Fruit fly (Drosophila melanogaster) whole organism, wandering third instar larva: ENCODE measurements around the gene CG4218.

Experiments used
- Abd-B ChIP-seq: fragments of >200 bp; optimal IDR thresholded peaks from 2 replicates; lab custom pipeline; 2017; ENCODE audit warnings: missing biosample characterization, missing genetic modification characterization
- CG32264 ChIP-seq: fragments of 200-800 bp; sonication (Bioruptor generic); optimal IDR thresholded peaks from 2 replicates; lab custom pipeline; 2016; ENCODE audit warnings: missing biosample characterization, missing genetic modification characterization
- CG9705 ChIP-seq: fragments of 200-800 bp; sonication (Bioruptor generic); optimal IDR thresholded peaks from 2 replicates; lab custom pipeline; 2018; ENCODE audit warnings: missing biosample characterization, mild to moderate bottlenecking, missing genetic modification characterization
- CrebA ChIP-seq: fragments of 200-800 bp; sonication (Bioruptor generic); optimal IDR thresholded peaks from 2 replicates; lab custom pipeline; 2016; ENCODE audit warnings: missing biosample characterization, mild to moderate bottlenecking, missing genetic modification characterization, borderline replicate concordance
- Dfd ChIP-seq: fragments of >200 bp; optimal IDR thresholded peaks from 2 replicates; lab custom pipeline; 2017; ENCODE audit warnings: missing biosample characterization, missing genetic modification characterization
- Dif ChIP-seq: fragments of 200-275, 200-300 bp; sonication (Bioruptor generic); optimal IDR thresholded peaks from 2 replicates; lab custom pipeline; 2018; ENCODE audit warnings: missing biosample characterization, missing genetic modification characterization; ENCODE audit not compliant: partially characterized antibody
- GATAd ChIP-seq: sonication (Bioruptor generic); optimal IDR thresholded peaks from 2 replicates; lab custom pipeline; 2016; ENCODE audit warnings: missing biosample characterization, missing genetic modification characterization
- HLH106 ChIP-seq: fragments of 200-800 bp; optimal IDR thresholded peaks from 3 replicates; lab custom pipeline; 2019; ENCODE audit warnings: missing biosample characterization, mild to moderate bottlenecking, missing genetic modification characterization, moderate library complexity
- Hnf4 ChIP-seq: fragments of 200-800 bp; sonication (Bioruptor generic); optimal IDR thresholded peaks from 2 replicates; lab custom pipeline; 2016; ENCODE audit warnings: missing biosample characterization, mild to moderate bottlenecking, missing genetic modification characterization
- Hr78 ChIP-seq: fragments of >200 bp; optimal IDR thresholded peaks from 2 replicates; lab custom pipeline; 2017; ENCODE audit warnings: missing biosample characterization, missing genetic modification characterization
- Hr83 ChIP-seq: fragments of 200-300 bp; sonication (Bioruptor generic); optimal IDR thresholded peaks from 2 replicates; lab custom pipeline; 2016; ENCODE audit warnings: missing biosample characterization, mild to moderate bottlenecking, missing genetic modification characterization, moderate library complexity; ENCODE audit not compliant: poor library complexity, severe bottlenecking
- Jra ChIP-seq: sonication (Bioruptor generic); optimal IDR thresholded peaks from 2 replicates; lab custom pipeline; 2016; ENCODE audit warnings: missing biosample characterization, missing genetic modification characterization
- Mio ChIP-seq: sonication (Bioruptor generic); optimal IDR thresholded peaks from 2 replicates; lab custom pipeline; 2016; ENCODE audit warnings: missing biosample characterization, missing genetic modification characterization
- Myc ChIP-seq: fragments of >200 bp; optimal IDR thresholded peaks from 2 replicates; lab custom pipeline; 2017
- N ChIP-seq: fragments of >200 bp; optimal IDR thresholded peaks from 2 replicates; lab custom pipeline; 2018; ENCODE audit warnings: missing biosample characterization, missing external identifiers, missing genetic modification characterization
- OdsH ChIP-seq: fragments of 200-800 bp; sonication (Bioruptor generic); optimal IDR thresholded peaks from 2 replicates; lab custom pipeline; 2016; ENCODE audit warnings: missing biosample characterization, mild to moderate bottlenecking, missing genetic modification characterization
- Rel ChIP-seq, 2 experiments: fragments of 200-800 bp; sonication (Bioruptor generic) in 1 of 2; optimal IDR thresholded peaks; 2 replicates in 1 of 2; 3 replicates in 1 of 2; lab custom pipeline; 2016 to 2019; ENCODE audit warnings: mild to moderate bottlenecking in 2 of 2, missing biosample characterization in 2 of 2, missing genetic modification characterization in 2 of 2, moderate library complexity in 1 of 2
- Sp1 ChIP-seq: fragments of 200-800 bp; sonication (Bioruptor generic); optimal IDR thresholded peaks from 3 replicates; lab custom pipeline; 2019; ENCODE audit warnings: missing biosample characterization, mild to moderate bottlenecking, missing genetic modification characterization, moderate library complexity
- Vsx2 ChIP-seq: fragments of 200-300, 225-300 bp; sonication (Bioruptor generic); optimal IDR thresholded peaks from 2 replicates; lab custom pipeline; 2018; ENCODE audit warnings: missing biosample characterization, missing genetic modification characterization; ENCODE audit not compliant: partially characterized antibody
- br ChIP-seq: fragments of 200-800 bp; sonication (Bioruptor generic); optimal IDR thresholded peaks from 2 replicates; lab custom pipeline; 2016; ENCODE audit warnings: missing biosample characterization, missing genetic modification characterization
- brk ChIP-seq: fragments of 200-800 bp; sonication (Bioruptor generic); optimal IDR thresholded peaks from 2 replicates; lab custom pipeline; 2016; ENCODE audit warnings: missing biosample characterization, mild to moderate bottlenecking, missing genetic modification characterization
- dl ChIP-seq, 2 experiments: fragments of 175-275, 200-275 bp in 1 of 2; fragments of 200-275 bp in 1 of 2; sonication (Bioruptor generic); optimal IDR thresholded peaks; lab custom pipeline; 2018; ENCODE audit warnings: mild to moderate bottlenecking in 2 of 2, missing biosample characterization in 2 of 2, missing genetic modification characterization in 2 of 2, moderate library complexity in 2 of 2; ENCODE audit not compliant: partially characterized antibody in 2 of 2, insufficient read depth in 1 of 2
- dmrt93B ChIP-seq: fragments of 200-800 bp; sonication (Bioruptor generic); optimal IDR thresholded peaks from 2 replicates; lab custom pipeline; 2018; ENCODE audit warnings: missing biosample characterization, mild to moderate bottlenecking, missing genetic modification characterization
- dsf ChIP-seq: sonication (Bioruptor generic); optimal IDR thresholded peaks from 2 replicates; lab custom pipeline; 2016; ENCODE audit warnings: missing biosample characterization, missing genetic modification characterization, borderline replicate concordance
- ey ChIP-seq: fragments of 200-800 bp; sonication (Bioruptor generic); optimal IDR thresholded peaks from 2 replicates; lab custom pipeline; 2016; ENCODE audit warnings: missing biosample characterization, missing genetic modification characterization
- foxo ChIP-seq, 2 experiments: fragments of 200-800 bp; sonication (Bioruptor generic); optimal IDR thresholded peaks; 2 replicates in 1 of 2; 3 replicates in 1 of 2; lab custom pipeline; 2016 to 2017; ENCODE audit warnings: missing biosample characterization in 2 of 2, missing genetic modification characterization in 2 of 2
- fru ChIP-seq: fragments of 200-800 bp; sonication (Bioruptor generic); optimal IDR thresholded peaks from 3 replicates; lab custom pipeline; 2016; ENCODE audit warnings: missing biosample characterization, mild to moderate bottlenecking, missing genetic modification characterization
- h ChIP-seq: fragments of 200-800 bp; sonication (Bioruptor generic); optimal IDR thresholded peaks from 3 replicates; lab custom pipeline; 2016; ENCODE audit warnings: missing biosample characterization, mild to moderate bottlenecking, missing genetic modification characterization
- jim ChIP-seq: fragments of 175-275, 200-325 bp; sonication (Bioruptor generic); optimal IDR thresholded peaks from 2 replicates; lab custom pipeline; 2016; ENCODE audit warnings: missing biosample characterization, mild to moderate bottlenecking, missing genetic modification characterization
- lola ChIP-seq: fragments of >200 bp; optimal IDR thresholded peaks from 2 replicates; lab custom pipeline; 2017; ENCODE audit warnings: missing biosample characterization, missing genetic modification characterization
- pan ChIP-seq: fragments of >200 bp; optimal IDR thresholded peaks from 2 replicates; lab custom pipeline; 2017
- psq ChIP-seq: fragments of 200-800 bp; sonication (Bioruptor generic); optimal IDR thresholded peaks from 3 replicates; lab custom pipeline; 2017; ENCODE audit warnings: missing biosample characterization, mild to moderate bottlenecking, missing genetic modification characterization, moderate library complexity
- rgr ChIP-seq: fragments of 200-800 bp; sonication (Bioruptor generic); optimal IDR thresholded peaks from 3 replicates; lab custom pipeline; 2016; ENCODE audit warnings: missing biosample characterization, mild to moderate bottlenecking, missing genetic modification characterization
- sage ChIP-seq: fragments of 200-800 bp; sonication (Bioruptor generic); optimal IDR thresholded peaks from 2 replicates; lab custom pipeline; 2016; ENCODE audit warnings: missing biosample characterization, mild to moderate bottlenecking, missing genetic modification characterization
- sv ChIP-seq: fragments of 200-800 bp; sonication (Bioruptor generic); optimal IDR thresholded peaks from 3 replicates; lab custom pipeline; 2016; ENCODE audit warnings: missing biosample characterization, missing genetic modification characterization
- tai ChIP-seq: sonication (Bioruptor generic); optimal IDR thresholded peaks from 2 replicates; lab custom pipeline; 2016; ENCODE audit warnings: missing biosample characterization, missing genetic modification characterization
- usp ChIP-seq: fragments of >200 bp; optimal IDR thresholded peaks from 2 replicates; lab custom pipeline; 2017; ENCODE audit warnings: missing biosample characterization, missing genetic modification characterization
- woc ChIP-seq: sonication (Bioruptor generic); optimal IDR thresholded peaks from 2 replicates; lab custom pipeline; 2016; ENCODE audit warnings: missing biosample characterization, mild to moderate bottlenecking, missing genetic modification characterization

The CG4218 gene

DNA sequence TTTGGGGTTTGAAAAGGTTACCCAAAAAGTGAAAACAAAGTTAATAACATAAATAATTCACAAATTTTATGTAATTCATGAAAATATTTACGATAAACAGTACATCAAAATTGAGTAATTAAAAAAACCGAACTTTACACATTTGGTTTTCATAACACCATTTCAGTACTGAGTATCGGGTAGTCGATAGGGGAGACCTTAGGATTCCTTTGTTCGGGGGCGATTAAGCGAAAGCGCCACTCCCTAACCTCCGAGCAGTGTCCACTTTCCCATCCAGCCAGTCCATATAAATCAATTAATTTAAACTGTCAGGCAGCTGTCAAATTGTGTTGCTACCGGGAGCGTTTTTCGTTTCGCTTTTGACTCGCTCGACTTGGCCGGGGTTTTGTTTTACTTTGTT is 13.4 kb upstream of the CG4218 start:
- TF ChIP-seq HLH106 (peak; percentile 34), foxo (GFP tag; optimal IDR thresholded peaks at IDR 0.05; lab: Kevin White, UChicago) (peak in 1 of 2 experiments; percentile 56), h (GFP tag; lab: Kevin White, UChicago) (peak; percentile 41), woc (GFP tag; lab: Kevin White, UChicago) (peak; percentile 16), Sp1 (GFP tag; lab: Kevin White, UChicago) (peak; percentile 20), br (peak; percentile 38), psq (GFP tag; lab: Kevin White, UChicago) (peak; percentile 22), Hr78 (GFP tag; lab: Kevin White, UChicago) (no peak), rgr (GFP tag; lab: Kevin White, UChicago) (peak; percentile 42), Vsx2 (GFP tag; lab: Kevin White, UChicago) (no peak), lola (GFP tag; lab: Kevin White, UChicago) (no peak), OdsH (GFP tag; lab: Kevin White, UChicago) (peak; percentile 33), ey (GFP tag; lab: Kevin White, UChicago) (peak; percentile 0), fru (GFP tag; lab: Kevin White, UChicago) (peak; percentile 53)

DNA sequence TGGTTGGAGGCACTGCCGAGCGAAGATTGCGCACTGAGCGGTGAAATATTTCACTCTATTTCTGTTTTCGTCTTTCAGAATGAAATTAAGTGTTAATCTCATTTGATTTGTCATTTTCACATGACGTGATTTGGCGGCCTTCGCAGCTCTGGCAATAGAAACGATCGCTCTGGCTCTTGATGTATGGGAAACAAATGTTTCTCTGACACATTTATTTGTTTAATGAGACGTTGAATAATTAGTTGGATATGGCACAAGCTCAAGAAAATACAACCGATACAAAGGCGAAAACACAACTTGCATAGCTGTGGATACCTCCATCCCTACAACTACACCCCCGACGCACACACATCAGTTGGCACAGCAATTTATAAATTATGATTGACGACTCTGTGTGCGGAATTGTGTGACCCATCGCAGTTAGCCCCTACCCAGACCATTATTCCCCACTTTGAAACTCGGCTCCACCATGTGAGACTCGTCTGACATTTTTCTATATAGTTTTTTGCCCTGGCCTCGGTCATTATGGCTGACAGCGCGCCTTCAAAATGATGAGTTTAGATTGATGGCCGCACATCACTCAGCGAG is 10.0 kb upstream of the CG4218 start:
- TF ChIP-seq foxo (GFP tag; optimal IDR thresholded peaks at IDR 0.05; lab: Kevin White, UChicago): no peak

DNA sequence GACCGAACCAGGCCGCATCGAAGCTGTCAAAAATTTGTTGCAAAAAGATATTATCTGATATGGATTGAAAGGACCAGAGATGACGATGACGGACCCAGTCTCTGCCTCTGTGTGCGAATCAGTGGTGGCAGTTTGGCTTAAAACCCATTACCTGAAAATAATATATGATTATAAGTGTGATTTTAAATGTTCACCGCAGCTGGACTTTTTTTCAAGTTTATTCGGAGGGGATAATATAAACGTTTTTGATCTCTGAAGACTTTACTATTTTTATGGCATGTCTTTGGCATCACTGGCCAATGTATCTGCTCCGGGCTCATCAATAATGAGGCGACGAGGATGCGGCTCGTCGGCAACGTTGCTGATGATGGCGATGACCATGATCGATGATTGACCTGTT is 8.8 kb upstream of the CG4218 start:
- TF ChIP-seq sage (GFP tag; lab: Kevin White, UChicago) (peak; percentile 78), Hr78 (GFP tag; lab: Kevin White, UChicago) (no peak), GATAd (GFP tag; lab: Kevin White, UChicago) (no peak), br (peak; percentile 91), CG32264 (GFP tag; lab: Kevin White, UChicago) (peak; percentile 61), psq (GFP tag; lab: Kevin White, UChicago) (peak; percentile 81), tai (GFP tag; lab: Kevin White, UChicago) (peak; percentile 54), Hr83 (GFP tag; lab: Kevin White, UChicago) (no peak), N (GFP tag; lab: Kevin White, UChicago) (no peak), woc (GFP tag; lab: Kevin White, UChicago) (peak; percentile 88), Myc (lab: Kevin White, UChicago) (peak; percentile 67), usp (GFP tag; lab: Kevin White, UChicago) (no peak), Jra (peak; percentile 62), brk (GFP tag; lab: Kevin White, UChicago) (peak; percentile 84), foxo (GFP tag; optimal IDR thresholded peaks at IDR 0.05; lab: Kevin White, UChicago) (peak; percentile 35 to 90), h (GFP tag; lab: Kevin White, UChicago) (peak; percentile 92), ey (GFP tag; lab: Kevin White, UChicago) (peak; percentile 87), dl (GFP tag; optimal IDR thresholded peaks at IDR 0.05; lab: Kevin White, UChicago; ENCODE audit: insufficient read depth in 1 of 2, partially characterized antibody in 2 of 2) (no peak), rgr (GFP tag; lab: Kevin White, UChicago) (peak; percentile 91), jim (GFP tag; lab: Kevin White, UChicago) (no peak), Hnf4 (GFP tag; lab: Kevin White, UChicago) (peak; percentile 83), HLH106 (peak; percentile 85), dsf (GFP tag; lab: Kevin White, UChicago) (no peak), Mio (GFP tag; lab: Kevin White, UChicago) (no peak), Abd-B (GFP tag; lab: Kevin White, UChicago) (no peak), Sp1 (GFP tag; lab: Kevin White, UChicago) (peak; percentile 86), Vsx2 (GFP tag; lab: Kevin White, UChicago) (no peak), dmrt93B (peak; percentile 58), Rel (GFP tag; optimal IDR thresholded peaks at IDR 0.05; lab: Kevin White, UChicago) (peak; percentile 13), Rel (tag; optimal IDR thresholded peaks at IDR 0.05; lab: Kevin White, UChicago) (peak; percentile 49), Dfd (GFP tag; lab: Kevin White, UChicago) (no peak), CG9705 (peak; percentile 58), lola (GFP tag; lab: Kevin White, UChicago) (no peak), sv (GFP tag; lab: Kevin White, UChicago) (no peak), fru (GFP tag; lab: Kevin White, UChicago) (peak; percentile 92), CrebA (GFP tag; lab: Kevin White, UChicago) (peak; percentile 22), Dif (no peak), OdsH (GFP tag; lab: Kevin White, UChicago) (peak; percentile 92), pan (lab: Kevin White, UChicago) (no peak)
- TF ChIP-seq, all 38 proteins: peak for 22
